Worm (Caenorhabditis elegans): Measurements from ENCODE around the gene ril-1.

ril-1 gene

ce11 chrV:14527210-14527609, 3.3 kb upstream of the ril-1 start:
- no peak for TF ChIP-seq mep-1 (tag; optimal IDR thresholded peaks at IDR 0.05)
- no peak for TF ChIP-seq mls-2 (tag; optimal IDR thresholded peaks at IDR 0.05)
- TF ChIP-seq bed-3 (GFP tag; optimal IDR thresholded peaks at IDR 0.05) = no peak
- no peak for TF ChIP-seq ztf-11 (tag; optimal IDR thresholded peaks at IDR 0.05)
- TF ChIP-seq zip-8 (tag; optimal IDR thresholded peaks at IDR 0.05) = no peak
- no peak for TF ChIP-seq elt-1 (tag; optimal IDR thresholded peaks at IDR 0.05; ENCODE audit: borderline replicate concordance, insufficient read depth)
- no peak for TF ChIP-seq nhr-12 (tag; optimal IDR thresholded peaks at IDR 0.05)
- no peak for TF ChIP-seq unc-120 (tag; optimal IDR thresholded peaks at IDR 0.05; ENCODE audit: poor library complexity, severe bottlenecking)
- TF ChIP-seq blmp-1 (tag; optimal IDR thresholded peaks at IDR 0.05) = no peak
- no peak for TF ChIP-seq lsy-2 (tag; optimal IDR thresholded peaks at IDR 0.05)
- TF ChIP-seq lin-13 (tag; optimal IDR thresholded peaks at IDR 0.05) = no peak
- TF ChIP-seq nhr-28 (tag; optimal IDR thresholded peaks at IDR 0.05) = no peak
- no peak for TF ChIP-seq hlh-1 (tag; optimal IDR thresholded peaks at IDR 0.05)
- TF ChIP-seq unc-62 (GFP tag; optimal IDR thresholded peaks at IDR 0.05) = no peak
- TF ChIP-seq lin-32 (GFP tag; optimal IDR thresholded peaks at IDR 0.05) = no peak

DNA sequence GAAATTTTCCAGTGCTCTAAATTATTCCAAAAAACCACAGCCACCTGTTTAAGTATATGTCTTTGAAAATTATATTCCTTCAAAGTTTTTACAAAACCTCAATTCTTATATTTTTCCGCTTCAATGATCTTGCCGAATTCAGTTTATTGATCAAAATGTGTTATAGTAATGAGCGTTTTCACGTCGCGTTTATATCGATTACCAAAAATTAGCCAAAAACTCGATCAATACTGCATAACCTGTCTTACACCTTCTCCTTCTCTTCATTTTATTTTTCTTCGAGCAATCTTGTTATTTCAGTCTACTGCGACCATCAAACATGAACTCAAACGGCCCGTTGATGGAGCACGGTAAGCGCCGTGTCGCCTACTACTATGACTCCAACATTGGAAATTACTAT, 1.2 kb upstream of the ril-1 start, which contains the start of gene hda-1:
Gene hda-1, plus strand, starts transcription at position 301 of the 400 bp plus-strand sequence.
- no peak for TF ChIP-seq sptf-1 (tag; optimal IDR thresholded peaks at IDR 0.05)
- TF ChIP-seq hlh-1 (tag; optimal IDR thresholded peaks at IDR 0.05) = no peak

- TF ChIP-seq ztf-11 (tag; optimal IDR thresholded peaks at IDR 0.05) (no peak), nhr-28 (tag; optimal IDR thresholded peaks at IDR 0.05) (no peak)
These were observed 824 bp downstream of the ril-1 start, which contains the start of gene C53A5.2 for ce11 chrV:14523105-14523504. Gene C53A5.2 (minus strand): TSS chrV:14523205.

ce11 chrV:14522514-14522913, 1.4 kb downstream of the ril-1 start, which contains the start of gene C53A5.16:
Gene C53A5.16 (minus strand): TSS chrV:14522614.
- TF ChIP-seq pha-4 (tag; optimal IDR thresholded peaks at IDR 0.05) (no peak), mab-5 (tag; optimal IDR thresholded peaks at IDR 0.05) (no peak), ceh-39 (tag; optimal IDR thresholded peaks at IDR 0.05) (no peak), nhr-237 (tag; optimal IDR thresholded peaks at IDR 0.05) (no peak), nhr-28 (tag; optimal IDR thresholded peaks at IDR 0.05) (no peak), elt-1 (tag; optimal IDR thresholded peaks at IDR 0.05; ENCODE audit: borderline replicate concordance, insufficient read depth) (no peak), blmp-1 (tag; optimal IDR thresholded peaks at IDR 0.05) (no peak), mls-2 (tag; optimal IDR thresholded peaks at IDR 0.05) (no peak), unc-120 (tag; optimal IDR thresholded peaks at IDR 0.05; ENCODE audit: poor library complexity, severe bottlenecking) (no peak), cnd-1 (tag; optimal IDR thresholded peaks at IDR 0.05) (no peak)

DNA sequence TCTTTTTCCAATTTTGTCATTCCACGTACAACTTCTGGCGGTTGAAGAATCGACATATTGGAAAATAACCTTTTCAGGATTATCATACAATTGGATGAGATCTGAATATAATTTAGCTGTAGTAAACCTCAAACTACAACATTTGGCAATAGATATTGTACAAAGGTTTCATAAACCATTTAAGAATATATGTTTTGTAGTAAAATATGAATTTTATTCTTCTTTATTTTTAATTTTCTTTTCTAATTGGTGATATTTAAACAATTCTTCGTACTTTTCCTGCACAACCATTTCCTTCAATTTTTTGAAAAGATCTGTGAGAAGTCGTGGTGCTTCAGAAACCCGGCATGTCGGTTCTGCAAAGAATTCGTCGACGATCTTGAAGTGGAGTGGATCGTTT, 2.9 kb downstream of the ril-1 start, which contains the start of gene C53A5.17:
Gene C53A5.17, minus strand, starts transcription at position 101 of the 400 bp plus-strand sequence.
- TF ChIP-seq hlh-1 (tag; optimal IDR thresholded peaks at IDR 0.05) (no peak), mep-1 (tag; optimal IDR thresholded peaks at IDR 0.05) (no peak), drap-1 (GFP tag; optimal IDR thresholded peaks at IDR 0.05) (no peak), lin-13 (tag; optimal IDR thresholded peaks at IDR 0.05) (no peak), flh-1 (GFP tag; optimal IDR thresholded peaks at IDR 0.05) (no peak)

DNA sequence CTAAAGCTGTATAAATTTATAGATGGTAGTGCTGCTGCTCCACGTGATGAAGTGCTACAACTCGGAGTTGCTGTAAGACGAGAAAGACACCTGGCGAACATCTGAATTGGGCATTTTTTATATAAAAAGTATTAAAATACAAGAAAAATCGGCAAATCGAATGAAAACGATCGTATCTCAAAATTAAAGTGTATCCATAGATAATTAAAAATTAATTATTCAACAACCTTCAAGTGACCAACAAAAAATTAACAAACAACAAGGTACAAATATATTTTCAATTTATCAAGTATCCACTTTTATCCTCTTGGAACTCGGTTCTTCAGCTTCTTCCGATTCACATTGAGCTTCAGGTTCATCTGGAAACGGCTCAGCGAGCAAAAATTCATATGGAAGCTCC, 4.7 kb downstream of the ril-1 start, which contains the start of gene R02D5.8:
Gene R02D5.8, minus strand, starts transcription at position 101 of the 400 bp plus-strand sequence.
- TF ChIP-seq blmp-1 (tag; optimal IDR thresholded peaks at IDR 0.05) (no peak), lin-32 (GFP tag; optimal IDR thresholded peaks at IDR 0.05) (no peak), unc-120 (tag; optimal IDR thresholded peaks at IDR 0.05; ENCODE audit: poor library complexity, severe bottlenecking) (no peak)

DNA sequence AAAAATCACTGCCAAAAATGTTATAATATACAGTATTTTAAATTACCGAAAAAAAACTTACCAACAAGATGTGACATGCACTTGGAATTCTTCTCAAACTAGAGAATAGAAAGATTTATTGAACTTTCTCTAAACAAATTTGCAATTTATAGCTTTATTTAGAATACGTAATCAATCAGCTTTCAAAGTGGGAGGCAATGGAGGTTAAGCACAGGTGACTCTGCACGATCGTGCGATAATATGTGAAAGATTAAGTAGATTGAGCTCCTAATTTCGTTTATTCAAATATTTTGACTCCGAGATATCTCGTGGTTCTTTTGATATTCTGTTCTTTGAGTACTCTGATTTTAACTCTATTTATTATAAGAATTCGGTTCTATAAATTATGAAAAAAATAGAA, 5.9 kb downstream of the ril-1 start, which contains the start of gene R02D5.6:
Gene R02D5.6, minus strand, starts transcription at position 101 of the 400 bp plus-strand sequence.
- TF ChIP-seq elt-1 (tag; optimal IDR thresholded peaks at IDR 0.05; ENCODE audit: borderline replicate concordance, insufficient read depth) = no peak
- no peak for TF ChIP-seq lin-32 (GFP tag; optimal IDR thresholded peaks at IDR 0.05)
- TF ChIP-seq sem-2 (GFP tag; optimal IDR thresholded peaks at IDR 0.05) = no peak
- TF ChIP-seq unc-120 (tag; optimal IDR thresholded peaks at IDR 0.05; ENCODE audit: poor library complexity, severe bottlenecking) = no peak
- no peak for TF ChIP-seq ceh-43 (GFP tag; optimal IDR thresholded peaks at IDR 0.05)
- no peak for TF ChIP-seq nhr-76 (tag; optimal IDR thresholded peaks at IDR 0.05)
